Worm (Caenorhabditis elegans): ENCODE data around the gene bath-39.

DNA sequence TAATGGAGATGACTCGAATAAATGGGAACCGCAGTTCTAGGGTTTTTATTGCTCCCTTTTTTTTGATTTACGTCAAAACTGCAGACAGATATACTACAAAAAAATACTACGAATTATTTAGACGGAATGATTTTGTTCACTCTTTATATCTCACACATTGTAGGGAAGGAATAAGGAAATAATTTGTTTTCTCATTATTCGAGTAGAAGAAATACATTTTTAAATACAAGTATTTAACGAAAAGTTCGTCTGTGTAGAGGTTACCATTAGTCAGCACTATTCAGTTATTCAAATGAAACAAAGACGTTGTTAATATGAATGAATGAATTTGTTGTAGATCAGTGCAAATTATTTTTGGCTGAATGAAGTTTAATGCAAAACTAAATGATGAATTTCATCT lies 32.5 kb upstream of the bath-39 start, which contains the start of gene srd-18:
- no peak for TF ChIP-seq mls-2 (tag; optimal IDR thresholded peaks at IDR 0.05)
- TF ChIP-seq unc-62 (GFP tag; optimal IDR thresholded peaks at IDR 0.05), result no peak
- no peak for TF ChIP-seq ceh-39 (tag; optimal IDR thresholded peaks at IDR 0.05)
